Worm (Caenorhabditis elegans) whole organism, late embryonic: ENCODE data around the gene rpl-12.

Source experiments
- C08G9.2 ChIP-seq: sonication (generic microtip); optimal IDR thresholded peaks from 2 replicates; lab custom pipeline; 2016; ENCODE audit warnings: mild to moderate bottlenecking, missing genetic modification characterization, moderate library complexity, missing compliant biosample characterization
- C38D4.7 ChIP-seq: fragments of 200-800 bp; sonication (Bioruptor generic); optimal IDR thresholded peaks from 2 replicates; lab custom pipeline; 2018; ENCODE audit warnings: mild to moderate bottlenecking, missing genetic modification characterization, moderate library complexity, missing compliant biosample characterization
- F13H6.1 ChIP-seq: sonication (generic microtip); optimal IDR thresholded peaks from 2 replicates; lab custom pipeline; 2016; ENCODE audit warnings: missing genetic modification characterization, missing compliant biosample characterization
- K09A11.1 ChIP-seq: sonication (generic microtip); optimal IDR thresholded peaks from 2 replicates; lab custom pipeline; 2017; ENCODE audit warnings: antibody characterized with exemption, mild to moderate bottlenecking, missing genetic modification characterization, missing compliant biosample characterization; ENCODE audit not compliant: insufficient read depth
- T23F11.4 ChIP-seq: fragments of 200-800 bp; sonication (Bioruptor generic); optimal IDR thresholded peaks from 2 replicates; lab custom pipeline; 2018; ENCODE audit warnings: mild to moderate bottlenecking, missing genetic modification characterization, missing compliant biosample characterization
- ahr-1 ChIP-seq: sonication (generic microtip); optimal IDR thresholded peaks from 2 replicates; lab custom pipeline; 2016; ENCODE audit warnings: missing genetic modification characterization, missing compliant biosample characterization
- ceh-14 ChIP-seq: sonication (generic microtip); optimal IDR thresholded peaks from 2 replicates; lab custom pipeline; 2016; ENCODE audit warnings: missing genotype, missing genetic modification characterization, missing compliant biosample characterization
- ceh-18 ChIP-seq: sonication (generic microtip); optimal IDR thresholded peaks from 2 replicates; lab custom pipeline; 2016; ENCODE audit warnings: missing genetic modification characterization, missing compliant biosample characterization
- ceh-2 ChIP-seq: sonication (generic microtip); optimal IDR thresholded peaks from 2 replicates; lab custom pipeline; 2016; ENCODE audit warnings: missing genotype, missing genetic modification characterization, missing compliant biosample characterization
- ceh-24 ChIP-seq: sonication (generic microtip); optimal IDR thresholded peaks from 2 replicates; lab custom pipeline; 2016; ENCODE audit warnings: mild to moderate bottlenecking, missing genetic modification characterization, missing compliant biosample characterization
- ceh-30 ChIP-seq: fragments of 150-350 bp; optimal IDR thresholded peaks from 2 replicates; lab custom pipeline; 2014; ENCODE audit warnings: missing biosample characterization, missing genetic modification characterization
- ceh-31 ChIP-seq: sonication (generic microtip); optimal IDR thresholded peaks from 2 replicates; lab custom pipeline; 2016; ENCODE audit warnings: missing genetic modification characterization, missing compliant biosample characterization
- ceh-45 ChIP-seq: fragments of 200-800 bp; sonication (Bioruptor generic); IDR thresholded peaks from 2 replicates; pipeline ENCODE4 v1.3.6; 2022; ENCODE audit warnings: missing genetic modification reagents, missing genetic modification characterization, missing compliant biosample characterization
- ceh-6 ChIP-seq: fragments of 200-800 bp; sonication (Bioruptor generic); optimal IDR thresholded peaks from 2 replicates; lab custom pipeline; 2018; ENCODE audit warnings: mild to moderate bottlenecking, missing genetic modification characterization, missing compliant biosample characterization
- ceh-9 ChIP-seq: sonication (generic microtip); optimal IDR thresholded peaks from 2 replicates; lab custom pipeline; 2016; ENCODE audit warnings: mild to moderate bottlenecking, missing genetic modification characterization, inconsistent platforms, missing compliant biosample characterization
- che-1 ChIP-seq: sonication (generic microtip); optimal IDR thresholded peaks from 2 replicates; lab custom pipeline; 2016; ENCODE audit warnings: mild to moderate bottlenecking, missing genetic modification characterization, missing compliant biosample characterization
- elt-4 ChIP-seq: sonication (generic microtip); optimal IDR thresholded peaks from 2 replicates; lab custom pipeline; 2016; ENCODE audit warnings: missing genetic modification characterization, missing compliant biosample characterization
- fax-1 ChIP-seq: sonication (generic microtip); optimal IDR thresholded peaks from 2 replicates; lab custom pipeline; 2016; ENCODE audit warnings: missing genotype, missing genetic modification characterization, missing compliant biosample characterization
- fkh-10 ChIP-seq: fragments of 150-350 bp; optimal IDR thresholded peaks from 2 replicates; lab custom pipeline; 2014; ENCODE audit warnings: missing biosample characterization, missing genetic modification reagents, missing genetic modification characterization
- hlh-6 ChIP-seq: sonication (generic microtip); optimal IDR thresholded peaks from 2 replicates; lab custom pipeline; 2016; ENCODE audit warnings: missing genotype, missing genetic modification characterization, missing compliant biosample characterization
- lin-11 ChIP-seq: fragments of 200-800 bp; sonication (Bioruptor generic); optimal IDR thresholded peaks from 2 replicates; lab custom pipeline; 2018; ENCODE audit warnings: mild to moderate bottlenecking, missing genetic modification characterization, missing compliant biosample characterization
- mec-3 ChIP-seq: sonication (generic microtip); optimal IDR thresholded peaks from 2 replicates; lab custom pipeline; 2016; ENCODE audit warnings: borderline replicate concordance, missing genetic modification characterization, missing compliant biosample characterization
- nfya-1 ChIP-seq: sonication (generic microtip); optimal IDR thresholded peaks from 2 replicates; lab custom pipeline; 2017; ENCODE audit warnings: missing genetic modification characterization, mild to moderate bottlenecking, missing compliant biosample characterization, antibody characterized with exemption, moderate library complexity
- npax-4 ChIP-seq: sonication (generic microtip); optimal IDR thresholded peaks from 2 replicates; lab custom pipeline; 2016; ENCODE audit warnings: missing genetic modification characterization, missing compliant biosample characterization
- odd-2 ChIP-seq: sonication (generic microtip); optimal IDR thresholded peaks from 2 replicates; lab custom pipeline; 2017; ENCODE audit warnings: antibody characterized with exemption, mild to moderate bottlenecking, missing genetic modification characterization, missing compliant biosample characterization
- pat-9 ChIP-seq: fragments of 200-800 bp; sonication (Bioruptor generic); optimal IDR thresholded peaks from 2 replicates; lab custom pipeline; 2018; ENCODE audit warnings: mild to moderate bottlenecking, missing genetic modification characterization, moderate library complexity, missing compliant biosample characterization
- pax-1 ChIP-seq: fragments of 150-350 bp; optimal IDR thresholded peaks from 2 replicates; lab custom pipeline; 2014; ENCODE audit warnings: missing biosample characterization, missing genetic modification characterization
- pqm-1 ChIP-seq: sonication (generic microtip); optimal IDR thresholded peaks from 2 replicates; lab custom pipeline; 2016; ENCODE audit warnings: missing genetic modification characterization, missing compliant biosample characterization
- pros-1 ChIP-seq: fragments of 150-350 bp; optimal IDR thresholded peaks from 2 replicates; lab custom pipeline; 2014; ENCODE audit warnings: missing biosample characterization, missing genetic modification reagents, missing genetic modification characterization
- ref-2 ChIP-seq: sonication (generic microtip); optimal IDR thresholded peaks from 2 replicates; lab custom pipeline; 2016; ENCODE audit warnings: missing genetic modification characterization, missing compliant biosample characterization
- rnt-1 ChIP-seq: sonication (generic microtip); optimal IDR thresholded peaks from 2 replicates; lab custom pipeline; 2016; ENCODE audit warnings: missing genetic modification characterization, missing compliant biosample characterization
- sdc-2 ChIP-seq: sonication (generic microtip); optimal IDR thresholded peaks from 2 replicates; lab custom pipeline; 2016; ENCODE audit warnings: missing genotype, missing genetic modification characterization, missing compliant biosample characterization
- sox-2 ChIP-seq: fragments of 200-800 bp; sonication (Bioruptor generic); IDR thresholded peaks from 2 replicates; pipeline ENCODE4 v1.3.6; 2022; ENCODE audit warnings: missing genetic modification reagents, missing genetic modification characterization, missing compliant biosample characterization
- syd-9 ChIP-seq: sonication (generic microtip); optimal IDR thresholded peaks from 2 replicates; lab custom pipeline; 2016; ENCODE audit warnings: mild to moderate bottlenecking, missing genetic modification characterization, moderate library complexity, missing compliant biosample characterization
- ttx-3 ChIP-seq: sonication (generic microtip); optimal IDR thresholded peaks from 2 replicates; lab custom pipeline; 2016; ENCODE audit warnings: missing genetic modification reagents, missing genetic modification characterization, missing compliant biosample characterization
- unc-42 ChIP-seq: sonication (generic microtip); optimal IDR thresholded peaks from 2 replicates; lab custom pipeline; 2016; ENCODE audit warnings: missing genotype, missing genetic modification characterization, missing compliant biosample characterization
- unc-55 ChIP-seq: sonication (generic microtip); optimal IDR thresholded peaks from 2 replicates; lab custom pipeline; 2017; ENCODE audit warnings: missing biosample characterization, missing genetic modification reagents, missing genetic modification characterization
- unc-86 ChIP-seq: sonication (generic microtip); optimal IDR thresholded peaks from 2 replicates; lab custom pipeline; 2016; ENCODE audit warnings: missing genetic modification characterization, missing compliant biosample characterization
- ztf-16 ChIP-seq: sonication (generic microtip); optimal IDR thresholded peaks from 2 replicates; lab custom pipeline; 2017; ENCODE audit warnings: missing genetic modification characterization, missing compliant biosample characterization

rpl-12 gene

DNA sequence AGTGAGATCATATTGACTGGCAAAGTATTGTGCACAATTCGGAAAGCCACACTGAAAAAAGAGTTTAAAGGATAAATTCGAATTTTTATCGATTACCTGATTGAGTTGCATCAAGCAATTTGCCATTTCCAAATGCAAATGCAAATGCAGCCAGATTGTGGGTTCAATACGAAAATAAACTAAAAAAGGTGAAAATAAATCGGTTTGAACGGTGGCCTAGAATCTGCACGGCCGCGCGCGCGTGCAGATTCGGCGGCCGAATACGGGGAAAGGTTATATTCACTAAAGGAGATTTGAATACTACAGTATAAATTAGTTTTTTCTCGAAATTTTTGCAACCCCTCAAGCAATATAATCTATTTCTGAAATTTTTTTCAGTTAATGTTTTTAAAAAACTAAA is 48.9 kb upstream of the rpl-12 start, which contains the start of gene Y67H2A.10 (continued):
- TF ChIP-seq C08G9.2 (tag; lab: Kevin White, UChicago) (peak; percentile 80), ceh-24 (tag; lab: Kevin White, UChicago) (no peak), fkh-10 (GFP tag; lab: Kevin White, UChicago) (no peak), ztf-16 (tag; lab: Kevin White, UChicago) (no peak), unc-86 (tag; lab: Kevin White, UChicago) (no peak), pax-1 (tag; lab: Kevin White, UChicago) (no peak), npax-4 (no peak)

DNA sequence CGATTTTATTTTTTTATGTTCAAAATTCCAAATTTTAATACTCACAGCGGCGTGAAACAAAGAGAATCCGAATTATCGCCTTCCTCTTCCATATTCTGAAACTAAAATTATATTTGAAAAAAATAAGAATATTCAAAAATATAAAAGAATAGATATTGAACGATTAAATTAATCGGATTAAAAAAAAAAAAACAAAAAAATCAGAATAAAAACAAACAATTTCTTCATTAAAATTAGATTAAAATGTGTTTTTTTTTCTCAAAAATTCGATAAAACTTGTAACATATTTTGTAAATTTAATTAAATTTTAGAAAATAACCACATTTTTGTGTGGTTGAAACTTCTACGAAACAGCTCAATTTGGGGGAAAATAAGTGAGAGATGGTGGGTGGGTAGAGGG is 42.3 kb upstream of the rpl-12 start, which contains the start of gene cpsf-3:
cpsf-3 (minus strand) TSS at position 101 of the 400 bp plus-strand sequence.
- TF ChIP-seq che-1 (tag; lab: Kevin White, UChicago) (no peak), pros-1 (tag; lab: Kevin White, UChicago) (no peak), ref-2 (no peak), nfya-1 (tag; lab: Kevin White, UChicago) (no peak), ttx-3 (tag; lab: Kevin White, UChicago) (no peak), rnt-1 (no peak)

DNA sequence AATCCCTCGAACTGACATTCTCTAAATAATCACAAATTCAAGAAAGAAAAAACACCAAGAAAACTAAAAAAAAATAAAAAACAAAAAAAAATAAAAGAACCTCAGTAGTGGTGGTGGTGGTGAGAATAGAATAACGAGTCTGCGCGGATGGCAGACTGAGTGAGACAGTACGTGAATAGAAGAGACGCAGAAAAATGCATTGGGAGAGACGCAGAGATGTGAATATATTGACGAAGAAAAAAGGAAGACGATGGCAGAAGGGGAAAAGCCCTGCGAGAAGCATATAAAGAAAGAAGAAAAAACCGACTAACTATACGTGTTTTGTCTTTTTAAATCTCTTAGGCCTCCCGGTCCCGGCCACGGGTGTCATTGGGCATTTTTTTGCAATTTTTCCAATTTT is 32.0 kb upstream of the rpl-12 start, which contains the start of gene unc-26:
unc-26 (minus strand) TSS at position 23 of the 400 bp plus-strand sequence.
- TF ChIP-seq nfya-1 (tag; lab: Kevin White, UChicago), result peak; percentile 17
- TF ChIP-seq pax-1 (tag; lab: Kevin White, UChicago), result no peak
- TF ChIP-seq F13H6.1 (tag; lab: Kevin White, UChicago), result no peak
- TF ChIP-seq ceh-30 (tag; lab: Kevin White, UChicago), result no peak
- no peak for TF ChIP-seq pqm-1 (tag; lab: Kevin White, UChicago)
- peak; percentile 36 for TF ChIP-seq unc-42 (tag; lab: Kevin White, UChicago)
- TF ChIP-seq ceh-6 (GFP tag; lab: Kevin White, UChicago), result no peak
- no peak for TF ChIP-seq unc-55 (GFP tag; lab: Kevin White, UChicago)
- peak; percentile 44 for TF ChIP-seq fax-1
- no peak for TF ChIP-seq T23F11.4
- peak; percentile 22 for TF ChIP-seq ceh-31
- no peak for TF ChIP-seq sdc-2 (tag; lab: Kevin White, UChicago)
- no peak for TF ChIP-seq rnt-1
- peak; percentile 12 for TF ChIP-seq ceh-18 (tag; lab: Kevin White, UChicago)

DNA sequence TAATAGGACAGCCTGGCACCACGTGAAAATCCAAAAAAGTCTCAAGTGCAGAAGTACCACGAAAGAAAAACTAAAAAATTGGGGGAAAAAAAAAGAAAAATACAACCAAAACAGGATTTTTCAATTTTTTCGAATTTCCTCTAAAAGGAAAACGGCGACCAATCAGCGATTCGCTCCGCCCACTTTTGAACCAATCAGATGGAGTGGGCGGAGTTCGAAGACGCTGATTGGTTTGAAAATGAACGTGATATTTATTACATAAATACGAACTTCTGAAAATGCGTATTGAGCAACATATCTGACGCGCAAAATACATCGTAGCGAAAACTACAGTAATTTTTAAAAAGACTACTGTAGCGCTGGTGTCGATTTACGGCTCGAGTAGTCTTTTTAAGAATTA is 27.9 kb upstream of the rpl-12 start:
- no peak for TF ChIP-seq ceh-45 (GFP tag; lab: Robert Waterston, UW)
- no peak for TF ChIP-seq ceh-18 (tag; lab: Kevin White, UChicago)
- TF ChIP-seq nfya-1 (tag; lab: Kevin White, UChicago), result peak; percentile 84
- TF ChIP-seq hlh-6 (tag; lab: Kevin White, UChicago), result no peak
- TF ChIP-seq npax-4, result no peak
- TF ChIP-seq C38D4.7, result no peak

DNA sequence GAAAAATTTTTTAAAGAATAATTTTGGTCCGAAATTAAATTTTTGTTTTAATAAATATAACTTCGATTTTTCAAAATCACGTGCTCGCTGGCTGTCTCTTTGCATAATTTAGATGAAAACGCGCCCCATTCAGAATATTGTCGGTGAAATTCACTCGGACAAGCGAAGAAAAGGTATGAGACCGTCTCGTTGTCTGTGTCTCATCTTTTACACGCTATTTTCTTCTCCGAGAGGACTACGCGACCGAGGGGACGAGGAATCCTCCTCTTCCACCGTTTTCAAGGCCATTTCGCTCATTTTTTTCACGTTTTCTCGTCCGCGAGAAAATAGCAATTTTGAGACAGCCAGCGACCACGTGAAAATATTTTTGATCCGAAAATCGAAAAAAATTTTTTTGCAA is 22.4 kb upstream of the rpl-12 start:
- peak; percentile 29 for TF ChIP-seq ceh-2 (tag; lab: Kevin White, UChicago)

DNA sequence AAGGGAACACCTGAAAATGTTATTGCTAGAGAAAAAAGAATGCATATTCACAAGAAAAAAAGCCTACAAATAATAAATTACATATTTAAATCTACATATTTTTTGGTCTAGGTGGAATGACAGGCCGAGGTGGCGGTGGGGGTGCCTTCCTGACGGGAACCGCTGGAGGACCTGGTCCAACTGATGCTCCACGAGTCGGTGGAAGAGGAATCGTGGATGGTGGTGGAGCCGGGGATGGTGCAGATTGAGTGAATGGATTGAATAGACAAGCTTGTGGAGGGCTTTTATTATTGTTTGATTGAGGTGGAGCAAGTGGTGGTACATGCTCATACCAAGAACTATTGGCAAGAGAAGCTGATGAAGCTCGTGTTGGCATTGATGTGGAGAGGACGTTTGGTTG is 21.3 kb upstream of the rpl-12 start:
- TF ChIP-seq F13H6.1 (tag; lab: Kevin White, UChicago) (no peak), syd-9 (tag; lab: Kevin White, UChicago) (no peak), pat-9 (tag; lab: Kevin White, UChicago) (no peak), ceh-45 (GFP tag; lab: Robert Waterston, UW) (no peak), lin-11 (no peak), ztf-16 (tag; lab: Kevin White, UChicago) (no peak), C38D4.7 (no peak), mec-3 (tag; lab: Kevin White, UChicago) (no peak), ceh-14 (tag; lab: Kevin White, UChicago) (no peak), elt-4 (no peak), fax-1 (no peak), odd-2 (no peak), ahr-1 (no peak), sox-2 (no peak), K09A11.1 (tag; lab: Kevin White, UChicago) (no peak), ceh-9 (tag; lab: Kevin White, UChicago) (no peak), pax-1 (tag; lab: Kevin White, UChicago) (no peak), ceh-24 (tag; lab: Kevin White, UChicago) (no peak)
